Fruit fly (Drosophila melanogaster) whole organism, larva: ENCODE measurements around the gene CG42399.
A peak's percentile ranks its signal among the peaks of the same experiment; 100 is the strongest.

Source experiments
- noc ChIP-seq: fragments of 200-800 bp; sonication (Bioruptor generic); optimal IDR thresholded peaks from 3 replicates; lab custom pipeline; 2019; ENCODE audit warnings: missing biosample characterization, mild to moderate bottlenecking, missing genetic modification characterization, moderate library complexity

Gene CG42399

DNA sequence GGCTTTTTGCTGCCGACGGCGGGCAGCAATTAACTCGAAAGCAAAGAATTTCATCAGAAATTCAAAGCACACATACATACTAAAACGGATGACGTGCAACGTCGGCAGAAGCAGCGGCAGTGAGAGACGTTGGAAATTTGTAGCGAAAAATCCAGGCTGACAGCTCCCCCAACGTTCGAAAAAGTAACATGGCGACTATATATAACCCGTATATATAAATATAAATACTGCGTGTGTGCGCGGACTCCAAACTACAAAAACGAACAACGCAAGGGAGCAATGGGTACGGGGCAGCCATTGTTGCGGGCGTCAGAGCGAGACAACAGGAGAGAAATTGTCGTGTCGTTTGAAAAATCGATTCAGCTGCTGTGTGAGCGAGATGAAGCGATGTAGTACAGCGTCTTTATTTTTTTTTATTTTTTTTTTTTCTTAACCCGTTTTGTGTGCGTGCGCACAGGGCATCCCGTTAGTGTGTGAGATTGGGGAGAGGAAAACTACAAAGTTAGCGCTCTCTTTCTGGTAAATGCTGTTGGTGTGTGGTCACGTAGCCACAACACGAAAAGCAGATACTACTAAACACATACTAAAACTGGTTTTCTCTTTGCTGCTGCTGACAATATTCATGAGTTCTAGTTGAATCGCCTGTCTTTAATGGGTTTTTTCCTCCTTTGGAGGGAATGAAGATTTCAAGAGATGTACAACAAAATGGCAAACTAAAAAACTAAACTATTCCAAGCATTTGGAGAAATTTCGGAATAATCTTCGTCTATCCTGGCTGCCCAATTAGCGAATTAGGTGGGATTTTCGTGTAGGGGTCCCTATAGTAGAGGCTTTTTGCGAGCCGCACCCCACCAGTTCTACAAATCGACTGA is 7.7 kb upstream of the CG42399 start:
- TF ChIP-seq noc (tag; lab: Kevin White, UChicago): peak; percentile 77

DNA sequence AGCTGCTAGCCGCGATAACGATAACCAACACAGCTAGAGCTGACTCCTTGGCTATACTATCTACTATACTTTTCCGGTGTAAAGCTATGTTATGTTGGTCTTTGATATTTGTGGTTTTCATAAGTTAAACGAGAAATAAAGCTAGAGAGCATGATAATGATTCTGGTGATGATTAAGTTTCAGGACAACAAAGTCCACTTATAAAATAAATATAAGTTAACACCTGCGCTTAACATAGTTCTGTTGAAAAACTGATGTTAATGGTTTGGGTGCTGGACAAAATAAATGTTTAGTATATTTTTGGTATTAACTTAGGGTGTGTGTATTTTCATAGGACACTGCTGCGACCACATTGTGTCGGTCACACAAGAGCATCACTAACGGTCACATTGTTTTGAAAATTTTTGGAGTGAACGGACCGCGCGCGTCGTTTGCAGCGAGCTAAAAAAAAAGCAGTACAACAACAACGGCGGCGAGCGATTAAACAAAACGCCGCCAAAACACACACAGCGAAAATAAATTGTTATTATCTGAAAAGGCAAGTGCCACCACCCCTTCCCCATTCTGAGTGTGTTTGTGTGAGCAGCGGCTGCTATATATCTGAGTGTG is 5.7 kb upstream of the CG42399 start, which contains the start of the genes CG33635 and spen:
TSS of gene CG33635 (minus strand) at position 16 of the 609 bp plus-strand sequence.
TSS of gene spen (plus strand) at position 384 of the 609 bp plus-strand sequence.
- TF ChIP-seq noc (tag; lab: Kevin White, UChicago): peak; percentile 50

DNA sequence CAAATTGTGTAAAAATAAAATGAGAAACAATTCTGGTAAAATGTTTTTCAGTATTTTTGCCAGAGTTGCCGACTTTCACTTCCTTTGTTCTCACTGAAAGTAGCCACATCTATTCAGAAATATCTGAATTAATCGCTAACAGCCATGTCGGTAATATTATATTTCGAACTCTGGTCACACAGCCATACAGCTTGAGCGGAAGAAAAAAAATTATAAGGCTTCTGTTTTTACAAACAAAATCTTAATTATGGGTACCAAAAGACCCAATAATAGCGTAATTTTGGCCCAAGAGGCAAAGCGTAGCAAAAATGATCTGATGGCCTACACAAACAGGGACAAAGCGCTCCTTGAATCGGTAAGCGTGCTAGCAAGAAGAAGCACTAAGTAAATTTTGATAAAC is 2.9 kb upstream of the CG42399 start, which contains the start of gene CG3436:
TSS of gene CG3436 (plus strand) at position 36 of the 400 bp plus-strand sequence.
- TF ChIP-seq noc (tag; lab: Kevin White, UChicago): no peak

DNA sequence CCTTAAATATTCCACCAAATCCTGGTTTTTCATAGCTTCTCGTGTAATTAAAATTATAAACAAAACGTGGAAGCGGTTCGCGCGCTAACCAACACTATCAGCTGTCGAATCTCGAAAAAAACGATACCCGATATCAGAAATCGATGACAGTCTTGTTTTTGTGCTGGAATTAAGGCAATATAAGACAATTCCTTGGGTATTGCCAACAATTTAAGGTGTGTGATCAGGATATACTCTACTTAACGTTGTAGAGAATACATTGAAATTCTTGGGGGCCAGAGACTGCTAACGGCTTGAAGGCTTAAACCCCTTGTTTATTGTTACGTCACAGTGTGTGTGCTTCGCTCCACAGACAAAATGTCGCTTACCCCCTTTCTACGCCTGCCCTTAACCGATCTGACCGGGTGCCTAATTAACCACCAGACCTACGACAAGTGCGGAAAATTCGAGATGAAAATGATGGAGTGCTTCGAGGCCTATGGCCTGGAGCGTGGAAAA is 2.2 kb upstream of the CG42399 start, which contains the start of gene Pus10:
TSS of gene Pus10 (minus strand) at position 91 of the 498 bp plus-strand sequence.
- TF ChIP-seq noc (tag; lab: Kevin White, UChicago): no peak

DNA sequence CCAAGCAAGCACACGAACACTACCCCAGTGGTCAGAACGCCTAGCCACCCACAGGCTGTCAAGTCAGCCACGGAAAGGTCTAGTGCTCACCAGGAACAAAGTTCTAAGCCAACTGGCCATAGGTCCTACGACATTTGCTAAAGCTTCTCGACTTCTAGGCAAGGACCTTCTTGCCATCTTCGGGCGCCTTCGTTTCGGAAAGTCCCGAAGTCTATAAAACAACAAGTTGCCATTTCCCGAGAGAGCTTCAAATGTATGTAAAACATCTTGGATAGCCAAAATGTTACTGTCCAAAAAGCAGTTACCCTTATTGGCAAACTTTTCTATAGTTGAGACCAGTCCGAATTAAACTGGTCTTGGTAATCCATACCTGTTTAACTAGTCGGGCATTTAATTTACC is 6.6 kb downstream of the CG42399 start:
- no peak for TF ChIP-seq noc (tag; lab: Kevin White, UChicago)

DNA sequence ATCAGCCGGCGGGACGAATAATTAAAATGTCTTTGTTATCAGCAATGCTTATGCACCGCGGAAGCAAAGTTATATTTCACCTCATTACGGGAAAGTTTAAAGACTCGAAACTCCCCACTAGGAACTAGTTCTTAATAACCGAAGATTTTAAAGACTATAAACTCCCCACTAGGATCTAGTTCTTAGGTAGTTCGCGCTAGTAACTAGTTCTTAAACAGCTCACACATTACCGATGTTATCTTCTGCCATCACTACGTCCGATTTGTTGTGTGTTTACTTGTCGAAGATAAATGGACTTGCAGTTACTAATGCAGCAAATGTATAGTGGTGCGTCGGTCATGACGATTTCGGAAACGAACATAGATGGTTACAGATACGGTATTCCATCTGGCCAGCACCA is 10.0 kb downstream of the CG42399 start, which contains the start of the genes CG31974 and CG11454:
TSS of gene CG31974 (minus strand) at position 4 of the 400 bp plus-strand sequence.
TSS of gene CG11454 (plus strand) at position 236 of the 400 bp plus-strand sequence.
- no peak for TF ChIP-seq noc (tag; lab: Kevin White, UChicago)

DNA sequence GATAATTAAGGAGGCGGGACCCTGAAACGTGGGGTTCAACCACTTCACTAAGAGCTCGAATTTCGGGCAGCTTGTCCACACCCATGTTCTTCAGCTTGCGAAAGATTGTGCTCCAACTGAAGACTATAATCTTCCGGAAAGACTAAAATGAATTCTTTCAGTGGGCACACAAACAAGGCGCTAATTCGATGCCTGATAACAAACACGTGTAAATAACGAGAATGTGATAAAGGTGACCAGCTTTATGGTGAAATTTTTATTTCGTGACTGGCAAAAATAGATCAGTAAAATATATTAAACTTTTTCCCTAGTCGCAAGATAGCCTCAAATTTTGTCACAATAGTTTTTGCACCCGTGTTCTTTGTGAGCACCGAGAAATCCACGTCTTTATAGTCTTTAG is 12.3 kb downstream of the CG42399 start, which contains the start of the genes CG31975 and ovm:
TSS of gene CG31975 (minus strand) at position 144 of the 400 bp plus-strand sequence.
TSS of gene ovm (minus strand) at position 144 of the 400 bp plus-strand sequence.
- TF ChIP-seq noc (tag; lab: Kevin White, UChicago): peak; percentile 10

DNA sequence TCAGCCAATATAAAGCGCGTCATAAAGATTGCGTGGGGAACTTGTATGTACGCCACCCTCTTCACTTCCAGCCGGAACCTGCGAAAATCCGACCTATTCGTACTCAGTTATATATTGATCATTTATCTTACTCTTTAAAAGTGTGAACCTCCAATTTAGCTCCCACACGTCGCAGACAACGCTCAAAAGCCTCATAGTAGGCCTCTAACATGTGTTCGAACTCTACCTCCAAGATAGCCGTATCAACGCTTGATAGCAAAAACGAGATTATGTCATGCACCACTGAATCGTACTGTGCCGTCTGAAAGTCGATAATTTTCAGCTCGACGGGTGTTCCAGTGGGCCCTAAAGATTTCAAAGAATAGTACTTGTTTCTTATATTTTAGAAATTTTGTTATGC is 13.5 kb downstream of the CG42399 start:
- peak; percentile 12 for TF ChIP-seq noc (tag; lab: Kevin White, UChicago)

DNA sequence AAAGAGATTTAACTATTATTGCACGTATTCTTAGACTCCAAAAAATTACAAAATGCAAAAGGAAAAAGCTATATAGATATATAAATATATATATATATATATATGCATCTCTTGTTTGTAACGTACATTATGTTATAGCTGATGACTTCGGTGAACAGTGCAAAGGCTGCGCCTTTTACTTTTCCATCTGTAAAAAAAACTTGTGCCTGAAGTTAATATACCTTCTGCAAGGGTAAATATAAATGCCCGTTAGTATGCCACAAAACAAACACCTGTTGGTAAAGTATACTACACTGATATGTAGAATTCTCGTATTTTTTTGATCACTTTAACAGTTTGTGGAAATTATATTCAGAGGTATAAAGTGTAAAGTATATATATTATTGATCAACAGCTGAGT is 15.0 kb downstream of the CG42399 start:
- TF ChIP-seq noc (tag; lab: Kevin White, UChicago): no peak

DNA sequence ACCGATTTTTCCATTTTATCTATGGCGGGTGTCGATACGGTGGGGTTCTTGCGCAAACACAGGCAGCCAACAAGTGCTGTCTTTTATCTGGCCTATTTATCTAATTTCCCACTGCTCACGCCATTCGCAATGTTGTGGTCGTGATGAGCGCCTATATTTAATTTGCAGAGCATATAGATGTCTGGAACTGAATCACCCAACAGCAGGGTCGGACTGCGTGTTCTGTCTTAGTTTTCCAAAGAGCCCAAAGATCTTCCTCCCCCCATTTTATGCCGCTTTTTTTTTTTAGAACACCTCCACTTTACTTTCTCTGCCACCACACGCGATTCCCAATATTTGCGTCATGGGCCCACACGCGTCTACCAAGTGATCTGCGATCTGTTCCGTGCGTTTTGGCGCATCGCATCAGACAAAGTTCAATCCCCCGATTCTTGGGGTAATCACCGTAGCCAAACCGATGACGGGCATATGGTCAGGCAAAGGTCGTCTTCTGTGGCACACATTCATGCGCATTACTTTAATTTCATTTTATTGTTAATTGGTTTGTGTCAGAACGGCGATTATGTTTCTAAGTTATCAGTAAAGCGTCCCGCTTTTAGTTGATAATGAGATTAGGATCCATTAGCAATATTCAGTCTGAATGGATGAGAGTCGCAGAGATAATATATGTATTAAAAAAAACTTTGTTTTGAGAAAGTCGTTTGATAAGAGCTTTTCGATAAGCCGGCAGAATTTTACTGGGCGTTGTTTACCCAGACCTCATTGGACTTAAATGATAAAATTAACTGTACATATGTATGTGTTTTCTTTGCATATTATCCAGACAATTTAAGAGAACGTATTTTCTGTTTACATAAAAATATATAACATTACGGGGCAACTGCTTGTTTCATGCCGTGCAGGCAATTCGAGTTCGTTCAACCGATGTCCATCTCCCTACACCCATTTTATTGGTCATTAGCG is 16.1 kb downstream of the CG42399 start:
- peak; percentile 90 for TF ChIP-seq noc (tag; lab: Kevin White, UChicago)

DNA sequence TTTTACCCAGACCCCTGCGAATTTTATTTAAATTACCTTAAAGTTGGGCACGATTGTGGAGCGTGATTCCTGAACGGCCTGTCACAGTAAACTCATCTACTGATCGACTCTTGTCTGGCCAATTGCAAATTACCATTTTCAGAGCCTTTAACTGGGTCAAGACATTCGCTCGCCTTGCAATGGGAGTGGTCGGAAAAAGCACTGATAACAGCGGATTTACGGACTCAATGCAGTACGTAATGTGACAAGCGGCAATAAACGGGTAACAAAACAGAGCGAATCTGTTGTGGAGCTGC is 17.0 kb downstream of the CG42399 start:
- peak; percentile 35 for TF ChIP-seq noc (tag; lab: Kevin White, UChicago)

DNA sequence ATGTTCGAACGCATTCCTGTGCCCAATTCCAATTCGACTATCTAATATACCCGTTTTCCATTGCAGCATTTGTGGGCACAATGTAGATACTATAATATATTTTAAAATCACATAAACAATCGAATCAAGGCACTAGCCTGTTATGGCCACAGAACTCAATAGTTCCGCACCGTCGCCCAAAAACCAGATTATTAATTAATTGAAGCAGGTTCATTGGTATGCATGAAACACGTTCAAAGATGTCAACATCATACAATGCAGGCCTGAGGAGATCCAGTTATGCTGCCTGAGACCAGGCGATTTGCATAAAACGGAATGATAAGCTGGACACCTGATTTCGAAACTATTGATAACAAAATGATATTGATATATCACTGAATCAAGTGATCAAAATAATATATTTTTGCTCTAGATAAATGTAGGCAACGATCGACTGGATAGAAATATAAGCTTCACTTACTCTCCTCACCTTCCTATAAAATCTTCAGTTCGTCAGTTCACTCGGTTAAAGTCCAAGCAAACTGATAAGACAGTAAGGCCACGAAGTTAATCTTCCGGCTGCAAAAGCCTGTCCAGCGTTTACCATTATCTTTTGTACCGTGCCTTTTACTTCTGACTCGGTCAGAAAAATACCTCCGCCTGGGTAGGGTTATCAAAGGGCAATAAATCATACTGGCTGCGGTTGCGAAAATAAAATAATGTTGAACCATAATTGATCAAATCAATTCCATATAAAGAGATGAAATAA is 17.5 kb downstream of the CG42399 start:
- peak; percentile 69 for TF ChIP-seq noc (tag; lab: Kevin White, UChicago)

DNA sequence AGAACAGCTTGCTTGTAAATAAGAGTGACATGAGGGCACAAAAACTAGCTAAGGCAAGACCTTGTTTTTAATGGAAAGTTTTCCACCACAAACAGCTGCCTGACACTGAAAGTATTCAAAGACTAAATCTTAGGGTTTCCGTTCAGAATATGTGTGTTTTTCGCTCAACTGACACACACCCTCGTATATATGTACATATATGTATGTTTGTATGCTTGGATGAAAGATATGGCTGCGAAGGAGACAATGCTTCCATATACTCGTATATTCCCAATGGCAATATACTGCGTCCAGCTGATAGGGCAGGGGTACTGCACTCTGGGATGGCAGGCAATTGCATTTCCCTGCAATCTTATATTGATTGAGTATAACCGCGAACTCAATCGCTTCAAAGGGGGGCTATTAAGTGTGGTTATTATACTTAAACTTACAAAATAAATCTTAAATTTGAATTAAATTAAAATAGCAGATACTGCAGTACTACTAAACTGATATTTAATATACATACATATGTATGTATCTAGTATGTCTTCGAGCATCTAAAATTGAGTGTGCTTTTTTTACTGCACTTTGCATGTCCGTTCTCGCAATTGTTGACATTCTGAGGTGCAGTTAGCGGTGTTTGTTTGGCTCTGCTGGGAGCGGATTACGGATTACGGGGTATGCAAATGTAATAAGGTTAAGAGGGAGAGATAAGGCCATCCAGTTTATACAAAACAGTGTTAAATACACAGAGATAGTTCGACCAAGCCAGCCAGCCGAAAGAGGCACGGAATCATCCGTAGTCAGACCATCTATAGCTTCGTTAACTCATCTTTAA is 18.3 kb downstream of the CG42399 start:
- no peak for TF ChIP-seq noc (tag; lab: Kevin White, UChicago)
